Fruit fly (Drosophila melanogaster) whole organism, pupa: ENCODE results near the gene FipoQ.

Experiments
- CG10348 ChIP-seq: fragments of 200-800 bp; sonication (Bioruptor generic); IDR thresholded peaks from 2 replicates; pipeline ENCODE4 v1.3.6; 2022; ENCODE audit warnings: missing biosample characterization, missing genetic modification characterization
- CG14655 ChIP-seq: fragments of 200-800 bp; sonication (Bioruptor generic); optimal IDR thresholded peaks from 3 replicates; lab custom pipeline; 2017; ENCODE audit warnings: mild to moderate bottlenecking, missing biosample characterization, missing genetic modification reagents, missing genetic modification characterization
- CG15710 ChIP-seq: fragments of 200-800 bp; sonication (Bioruptor generic); optimal IDR thresholded peaks from 2 replicates; lab custom pipeline; 2018; ENCODE audit warnings: missing biosample characterization, mild to moderate bottlenecking, missing genetic modification characterization, moderate library complexity
- CG32121 ChIP-seq: fragments of 200-800 bp; sonication (Bioruptor generic); IDR thresholded peaks from 2 replicates; pipeline ENCODE4 v1.3.6; 2022; ENCODE audit warnings: missing biosample characterization, missing genetic modification characterization
- CG4496 ChIP-seq: fragments of 200-800 bp; sonication (Bioruptor generic); IDR thresholded peaks from 3 replicates; pipeline ENCODE4 v1.3.6; 2022; ENCODE audit warnings: missing biosample characterization, missing genetic modification characterization
- CG8301 ChIP-seq: fragments of 200-800 bp; sonication (Bioruptor generic); optimal IDR thresholded peaks from 2 replicates; lab custom pipeline; 2018; ENCODE audit warnings: missing biosample characterization, mild to moderate bottlenecking, missing genetic modification characterization
- CG9948 ChIP-seq: fragments of 200-800 bp; sonication (Bioruptor generic); optimal IDR thresholded peaks from 2 replicates; lab custom pipeline; 2018; ENCODE audit warnings: missing biosample characterization, mild to moderate bottlenecking, missing genetic modification characterization, moderate library complexity
- Ets98B ChIP-seq: fragments of 200-800 bp; sonication (Bioruptor generic); IDR thresholded peaks from 2 replicates; pipeline ENCODE4 v1.3.6; 2022; ENCODE audit warnings: missing biosample characterization, missing genetic modification characterization
- Pif1B ChIP-seq: fragments of 200-800 bp; sonication (Bioruptor generic); optimal IDR thresholded peaks from 3 replicates; lab custom pipeline; 2016; ENCODE audit warnings: missing biosample characterization, missing genetic modification characterization
- rn ChIP-seq: fragments of 200-800 bp; sonication (Bioruptor generic); IDR thresholded peaks from 2 replicates; pipeline ENCODE4 v1.3.6; 2022; ENCODE audit warnings: missing biosample characterization, missing genetic modification characterization

dm6 chr3R:29502978-29503377 is 8.4 kb downstream of the FipoQ start:
- no peak for TF ChIP-seq rn
- TF ChIP-seq CG32121 (GFP tag; lab: Robert Waterston, UW): no peak
- no peak for TF ChIP-seq CG14655 (GFP tag; lab: Kevin White, UChicago)
- no peak for TF ChIP-seq CG9948 (tag; lab: Kevin White, UChicago)
- TF ChIP-seq CG4496 (GFP tag; lab: Robert Waterston, UW): no peak
- no peak for TF ChIP-seq Ets98B (GFP tag; lab: Robert Waterston, UW)
- no peak for TF ChIP-seq CG8301
- TF ChIP-seq CG10348 (GFP tag; lab: Robert Waterston, UW): no peak
- TF ChIP-seq Pif1B (GFP tag; lab: Kevin White, UChicago): no peak
- no peak for TF ChIP-seq CG15710 (tag; lab: Kevin White, UChicago)
